Worm (Caenorhabditis elegans) whole organism, young adult: ENCODE results near the gene slc-25A10.

ENCODE experiments used
- C06A6.2 ChIP-seq: fragments of 200-800 bp; sonication (Bioruptor generic); conservative IDR thresholded peaks from 2 replicates; pipeline ENCODE4 v1.3.6; 2022; ENCODE audit warnings: missing genetic modification characterization, missing compliant biosample characterization
- ceh-79 ChIP-seq: sonication (generic microtip); optimal IDR thresholded peaks from 2 replicates; lab custom pipeline; 2017; ENCODE audit warnings: mild to moderate bottlenecking, missing genetic modification characterization, missing compliant biosample characterization
- lsl-1 ChIP-seq: fragments of 200-800 bp; sonication (Bioruptor generic); optimal IDR thresholded peaks from 2 replicates; lab custom pipeline; 2018; ENCODE audit warnings: mild to moderate bottlenecking, missing genetic modification characterization, moderate library complexity, missing compliant biosample characterization
- nfya-2 ChIP-seq: fragments of 200-800 bp; sonication (Bioruptor generic); IDR thresholded peaks from 2 replicates; pipeline ENCODE4 v1.3.6; 2022; ENCODE audit warnings: missing genetic modification reagents, missing genetic modification characterization, missing compliant biosample characterization
- nhr-27 ChIP-seq: fragments of 200-800 bp; sonication (Bioruptor generic); optimal IDR thresholded peaks from 2 replicates; lab custom pipeline; 2018; ENCODE audit warnings: mild to moderate bottlenecking, missing genetic modification characterization, moderate library complexity, missing compliant biosample characterization
- unc-130 ChIP-seq: sonication (generic microtip); optimal IDR thresholded peaks from 2 replicates; lab custom pipeline; 2016; ENCODE audit warnings: missing genetic modification reagents, missing genetic modification characterization, missing compliant biosample characterization

ce11 chrX:6746849-6747248 is 21.4 kb upstream of the slc-25A10 start:
- no peak for TF ChIP-seq lsl-1 (GFP tag; lab: Kevin White, UChicago)
- TF ChIP-seq C06A6.2 (GFP tag; lab: Robert Waterston, UW) = no peak
- no peak for TF ChIP-seq nfya-2 (GFP tag; lab: Robert Waterston, UW)
- TF ChIP-seq ceh-79 (tag; lab: Kevin White, UChicago) = no peak
- no peak for TF ChIP-seq nhr-27 (tag; lab: Kevin White, UChicago)
- no peak for TF ChIP-seq unc-130
